Worm (Caenorhabditis elegans) whole organism, midembryonic: ENCODE data around the gene srx-111.

Experiments used
- T22C8.4 ChIP-seq: fragments of 200-800 bp; sonication (Bioruptor generic); IDR thresholded peaks from 2 replicates; pipeline ENCODE4 v1.3.6; 2022; ENCODE audit warnings: missing genetic modification characterization, missing compliant biosample characterization
- flt-1 ChIP-seq: fragments of 200-800 bp; sonication (Bioruptor generic); IDR thresholded peaks from 2 replicates; pipeline ENCODE4 v1.3.6; 2022; ENCODE audit warnings: missing genetic modification characterization, missing compliant biosample characterization
- med-1 ChIP-seq: sonication (generic microtip); optimal IDR thresholded peaks from 2 replicates; lab custom pipeline; 2017; ENCODE audit warnings: missing genetic modification characterization, mild to moderate bottlenecking, missing compliant biosample characterization, antibody characterized with exemption, missing genetic modification reagents; ENCODE audit not compliant: insufficient read depth

ce11 chrII:3806964-3807363, 49.4 kb downstream of the srx-111 start, which contains the start of gene F54D10.4:
- TF ChIP-seq med-1 (GFP tag; lab: Kevin White, UChicago) (no peak), flt-1 (GFP tag; lab: Robert Waterston, UW) (no peak), T22C8.4 (GFP tag; lab: Robert Waterston, UW) (no peak)
